Fruit fly (Drosophila melanogaster) whole organism, wandering third instar larva: Measurements from ENCODE around the gene Ythdc1.

Experiments used
- CG32264 ChIP-seq: fragments of 200-800 bp; sonication (Bioruptor generic); optimal IDR thresholded peaks from 2 replicates; lab custom pipeline; 2016; ENCODE audit warnings: missing biosample characterization, missing genetic modification characterization
- CrebA ChIP-seq: fragments of 200-800 bp; sonication (Bioruptor generic); optimal IDR thresholded peaks from 2 replicates; lab custom pipeline; 2016; ENCODE audit warnings: missing biosample characterization, mild to moderate bottlenecking, missing genetic modification characterization, borderline replicate concordance
- Hnf4 ChIP-seq: fragments of 200-800 bp; sonication (Bioruptor generic); optimal IDR thresholded peaks from 2 replicates; lab custom pipeline; 2016; ENCODE audit warnings: missing biosample characterization, mild to moderate bottlenecking, missing genetic modification characterization
- Myc ChIP-seq: fragments of >200 bp; optimal IDR thresholded peaks from 2 replicates; lab custom pipeline; 2017
- N ChIP-seq: fragments of >200 bp; optimal IDR thresholded peaks from 2 replicates; lab custom pipeline; 2018; ENCODE audit warnings: missing biosample characterization, missing external identifiers, missing genetic modification characterization
- lola ChIP-seq: fragments of >200 bp; optimal IDR thresholded peaks from 2 replicates; lab custom pipeline; 2017; ENCODE audit warnings: missing biosample characterization, missing genetic modification characterization
- usp ChIP-seq: fragments of >200 bp; optimal IDR thresholded peaks from 2 replicates; lab custom pipeline; 2017; ENCODE audit warnings: missing biosample characterization, missing genetic modification characterization

DNA sequence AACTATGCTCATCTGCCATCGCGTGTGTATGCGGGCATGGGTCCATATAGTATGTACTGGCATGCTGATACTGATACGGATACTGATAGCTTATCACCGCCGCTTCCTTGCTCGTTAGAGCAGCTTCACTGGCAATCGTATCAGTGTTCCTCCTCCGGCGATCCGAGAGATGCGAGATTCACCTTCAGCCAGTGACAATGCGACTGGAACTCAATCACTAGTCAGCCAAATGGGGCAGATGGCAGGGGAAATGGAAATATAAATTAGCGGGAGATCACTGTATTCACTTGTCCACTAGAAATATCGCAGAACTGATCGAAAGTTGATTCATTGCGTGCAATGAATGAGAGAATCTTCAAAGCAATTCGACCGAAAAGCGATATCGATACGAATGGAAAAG lies 24.5 kb upstream of the Ythdc1 start:
- no peak for TF ChIP-seq CrebA (GFP tag; lab: Kevin White, UChicago)
- TF ChIP-seq CG32264 (GFP tag; lab: Kevin White, UChicago) = no peak
- no peak for TF ChIP-seq Myc (lab: Kevin White, UChicago)
- no peak for TF ChIP-seq Hnf4 (GFP tag; lab: Kevin White, UChicago)
- TF ChIP-seq N (GFP tag; lab: Kevin White, UChicago) = no peak
- no peak for TF ChIP-seq usp (GFP tag; lab: Kevin White, UChicago)
- no peak for TF ChIP-seq lola (GFP tag; lab: Kevin White, UChicago)
